Worm (Caenorhabditis elegans): Measurements from ENCODE around the gene F59B2.15.

DNA sequence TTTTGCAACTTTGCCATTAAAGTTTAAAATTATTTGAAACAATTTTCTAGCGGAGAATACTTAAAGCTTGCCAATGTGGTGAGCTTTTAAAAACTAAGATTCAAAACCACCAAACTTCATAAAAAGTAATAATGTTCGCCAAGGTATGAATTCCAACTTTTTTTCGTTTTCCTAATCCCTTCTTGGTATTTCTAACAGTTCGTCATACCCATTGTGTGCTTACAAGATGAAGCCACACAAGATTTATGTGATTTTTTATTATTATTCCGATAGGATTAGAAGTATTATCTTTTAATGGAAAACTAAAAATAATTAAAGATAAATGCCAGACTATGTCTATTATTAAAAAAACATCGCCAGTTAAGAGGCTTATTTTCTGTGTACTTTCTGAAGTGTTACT lies 14.4 kb downstream of the F59B2.15 start:
- TF ChIP-seq tbx-37 (GFP tag; conservative IDR thresholded peaks at IDR 0.05), result no peak
- no peak for TF ChIP-seq hmbx-1 (tag; optimal IDR thresholded peaks at IDR 0.05)
- no peak for TF ChIP-seq tra-4 (tag; optimal IDR thresholded peaks at IDR 0.05)
- no peak for TF ChIP-seq ama-1 (optimal IDR thresholded peaks at IDR 0.05)
